Fruit fly (Drosophila melanogaster) whole organism, embryonic: ENCODE data around the gene msb1l.

Source experiments
- CG10267 ChIP-seq: fragments of 200-800 bp; sonication (Bioruptor generic); optimal IDR thresholded peaks from 2 replicates; lab custom pipeline; 2018; ENCODE audit warnings: missing biosample characterization, mild to moderate bottlenecking, missing genetic modification characterization, moderate library complexity
- CG10462 ChIP-seq: fragments of 200-800 bp; sonication (Bioruptor generic); optimal IDR thresholded peaks from 2 replicates; lab custom pipeline; 2016; ENCODE audit warnings: missing biosample characterization, missing genetic modification characterization
- CG10959 ChIP-seq: fragments of 200-800 bp; sonication (Bioruptor generic); IDR thresholded peaks from 2 replicates; pipeline ENCODE4 v1.3.6; 2022; ENCODE audit warnings: missing biosample characterization, missing genetic modification characterization
- CG10979 ChIP-seq: fragments of 200-800 bp; sonication (Bioruptor generic); optimal IDR thresholded peaks from 2 replicates; lab custom pipeline; 2018; ENCODE audit warnings: missing biosample characterization, mild to moderate bottlenecking, missing genetic modification characterization, moderate library complexity
- CG14860 ChIP-seq: fragments of 200-800 bp; sonication (Bioruptor generic); IDR thresholded peaks from 3 replicates; pipeline ENCODE4 v1.3.6; 2022; ENCODE audit warnings: missing biosample characterization, missing genetic modification characterization; ENCODE audit not compliant: partially characterized antibody
- CG17328 ChIP-seq: fragments of 200-800 bp; sonication (Bioruptor generic); IDR thresholded peaks from 2 replicates; pipeline ENCODE4 v1.3.6; 2022; ENCODE audit warnings: missing biosample characterization, missing genetic modification characterization
- CG17359 ChIP-seq: fragments of 200-800 bp; sonication (Bioruptor generic); optimal IDR thresholded peaks from 3 replicates; lab custom pipeline; 2018; ENCODE audit warnings: missing biosample characterization, mild to moderate bottlenecking, missing genetic modification characterization, moderate library complexity
- CG2129 ChIP-seq: fragments of 200-800 bp; sonication (Bioruptor generic); IDR thresholded peaks from 2 replicates; pipeline ENCODE4 v1.3.6; 2022; ENCODE audit warnings: missing biosample characterization, missing genetic modification characterization; ENCODE audit not compliant: partially characterized antibody
- CG3163 ChIP-seq: fragments of 200-800 bp; sonication (Bioruptor generic); optimal IDR thresholded peaks from 3 replicates; lab custom pipeline; 2016; ENCODE audit warnings: missing biosample characterization, missing genetic modification characterization
- CG32767 ChIP-seq: fragments of 200-800 bp; sonication (Bioruptor generic); IDR thresholded peaks from 2 replicates; pipeline ENCODE4 v1.3.6; 2022; ENCODE audit warnings: missing biosample characterization, missing genetic modification characterization
- CG34224 ChIP-seq: fragments of 200-800 bp; sonication (Bioruptor generic); IDR thresholded peaks from 3 replicates; pipeline ENCODE4 v1.3.6; 2022; ENCODE audit warnings: missing biosample characterization, missing genetic modification characterization; ENCODE audit not compliant: partially characterized antibody
- CG43689 ChIP-seq: fragments of 200-800 bp; sonication (Bioruptor generic); IDR thresholded peaks from 2 replicates; pipeline ENCODE4 v1.3.6; 2022; ENCODE audit warnings: missing biosample characterization, missing genetic modification characterization
- CG5245 ChIP-seq: fragments of 200-800 bp; sonication (Bioruptor generic); optimal IDR thresholded peaks from 3 replicates; lab custom pipeline; 2016; ENCODE audit warnings: missing biosample characterization, missing genetic modification characterization
- CG8089 ChIP-seq: fragments of 200-800 bp; sonication (Bioruptor generic); optimal IDR thresholded peaks from 3 replicates; lab custom pipeline; 2016; ENCODE audit warnings: missing biosample characterization, missing genetic modification characterization
- CG9437 ChIP-seq: fragments of 200-800 bp; sonication (Bioruptor generic); optimal IDR thresholded peaks from 2 replicates; lab custom pipeline; 2018; ENCODE audit warnings: missing biosample characterization, mild to moderate bottlenecking, missing genetic modification characterization
- Chrac-16 ChIP-seq: fragments of 200-800 bp; sonication (Bioruptor generic); optimal IDR thresholded peaks from 3 replicates; lab custom pipeline; 2016; ENCODE audit warnings: missing biosample characterization, missing genetic modification characterization
- Dip3 ChIP-seq: fragments of 200-800 bp; sonication (Bioruptor generic); optimal IDR thresholded peaks from 3 replicates; lab custom pipeline; 2016; ENCODE audit warnings: missing biosample characterization, missing genetic modification characterization
- Dll ChIP-seq: fragments of 200-800 bp; sonication (Bioruptor generic); IDR thresholded peaks from 4 replicates; pipeline ENCODE4 v1.3.6; 2022; ENCODE audit warnings: missing biosample characterization, missing genetic modification characterization; ENCODE audit not compliant: partially characterized antibody
- GATAe ChIP-seq: fragments of 200-800 bp; sonication (Bioruptor generic); conservative IDR thresholded peaks from 2 replicates; pipeline ENCODE4 v1.3.6; 2022; ENCODE audit warnings: missing biosample characterization, missing genetic modification characterization
- HLH4C ChIP-seq: fragments of 200-800 bp; sonication (Bioruptor generic); IDR thresholded peaks from 3 replicates; pipeline ENCODE4 v1.3.6; 2022; ENCODE audit warnings: missing biosample characterization, missing genetic modification characterization; ENCODE audit not compliant: partially characterized antibody
- HLHmδ ChIP-seq: fragments of 200-800 bp; sonication (Bioruptor generic); optimal IDR thresholded peaks from 2 replicates; lab custom pipeline; 2018; ENCODE audit warnings: missing biosample characterization, mild to moderate bottlenecking, missing genetic modification characterization, moderate library complexity
- Hand ChIP-seq: fragments of 200-800 bp; sonication (Bioruptor generic); optimal IDR thresholded peaks from 2 replicates; lab custom pipeline; 2017; ENCODE audit warnings: mild to moderate bottlenecking, missing biosample characterization, missing genetic modification reagents, missing genetic modification characterization
- HmgD ChIP-seq: fragments of 200-800 bp; sonication (Bioruptor generic); optimal IDR thresholded peaks from 3 replicates; lab custom pipeline; 2016; ENCODE audit warnings: missing biosample characterization, missing genetic modification characterization
- Hmx ChIP-seq: fragments of 200-800 bp; sonication (Bioruptor generic); optimal IDR thresholded peaks from 2 replicates; lab custom pipeline; 2016; ENCODE audit warnings: missing biosample characterization, missing genetic modification characterization
- Kr ChIP-seq: fragments of 200-800 bp; sonication (Bioruptor generic); optimal IDR thresholded peaks from 2 replicates; lab custom pipeline; 2017; ENCODE audit warnings: missing biosample characterization, mild to moderate bottlenecking, missing genetic modification characterization
- Lhr ChIP-seq: fragments of 200-800 bp; sonication (Bioruptor generic); optimal IDR thresholded peaks from 3 replicates; lab custom pipeline; 2017; ENCODE audit warnings: mild to moderate bottlenecking, missing biosample characterization, missing genetic modification reagents, missing genetic modification characterization
- Mad ChIP-seq: fragments of 200-800 bp; sonication (Bioruptor generic); optimal IDR thresholded peaks from 2 replicates; lab custom pipeline; 2016; ENCODE audit warnings: missing biosample characterization, missing genetic modification characterization
- Pdp1 ChIP-seq, 2 experiments: fragments of 200-800 bp; sonication (Bioruptor generic); optimal IDR thresholded peaks; 3 replicates each; lab custom pipeline; 2016; ENCODE audit warnings: missing biosample characterization in 2 of 2, missing genetic modification characterization in 2 of 2, mild to moderate bottlenecking in 1 of 2, moderate library complexity in 1 of 2
- Rfx ChIP-seq: fragments of 200-800 bp; sonication (Bioruptor generic); IDR thresholded peaks from 2 replicates; pipeline ENCODE4 v1.3.6; 2022; ENCODE audit warnings: missing biosample characterization, missing genetic modification characterization
- abd-A ChIP-seq: fragments of 200-800 bp; sonication (Bioruptor generic); optimal IDR thresholded peaks from 3 replicates; lab custom pipeline; 2019; ENCODE audit warnings: missing biosample characterization, mild to moderate bottlenecking, missing genetic modification characterization, moderate library complexity
- bbx ChIP-seq: fragments of 200-800 bp; sonication (Bioruptor generic); IDR thresholded peaks from 2 replicates; pipeline ENCODE4 v1.3.6; 2022; ENCODE audit warnings: missing biosample characterization, missing genetic modification characterization; ENCODE audit not compliant: partially characterized antibody
- dm ChIP-seq: fragments of 200-800 bp; sonication (Bioruptor generic); optimal IDR thresholded peaks from 3 replicates; lab custom pipeline; 2016; ENCODE audit warnings: missing biosample characterization, missing genetic modification characterization
- fd102C ChIP-seq: fragments of 200-800 bp; sonication (Bioruptor generic); optimal IDR thresholded peaks from 2 replicates; lab custom pipeline; 2018; ENCODE audit warnings: missing biosample characterization, mild to moderate bottlenecking, missing genetic modification characterization, moderate library complexity
- gcm ChIP-seq: fragments of 200-800 bp; sonication (Bioruptor generic); optimal IDR thresholded peaks from 2 replicates; lab custom pipeline; 2019; ENCODE audit warnings: missing biosample characterization, mild to moderate bottlenecking, missing genetic modification characterization, moderate library complexity
- grau ChIP-seq: fragments of 200-800 bp; optimal IDR thresholded peaks from 3 replicates; lab custom pipeline; 2019; ENCODE audit warnings: missing biosample characterization, mild to moderate bottlenecking, missing genetic modification characterization, moderate library complexity
- h ChIP-seq: fragments of >200 bp; optimal IDR thresholded peaks from 2 replicates; lab custom pipeline; 2017
- hkb ChIP-seq, 2 experiments: fragments of 200-800 bp in 1 of 2; fragments of >200 bp in 1 of 2; sonication (Bioruptor generic) in 1 of 2; IDR thresholded peaks in 1 of 2; optimal IDR thresholded peaks in 1 of 2; 2 replicates each; pipeline versions ENCODE4 v1.3.6 to Lab custom; 2017 to 2022; ENCODE audit warnings: missing biosample characterization in 1 of 2, missing genetic modification characterization in 1 of 2
- knrl ChIP-seq: fragments of 200-800 bp; sonication (Bioruptor generic); IDR thresholded peaks from 3 replicates; pipeline ENCODE4 v1.3.6; 2022; ENCODE audit warnings: missing biosample characterization, missing genetic modification characterization; ENCODE audit not compliant: partially characterized antibody
- mirr ChIP-seq: fragments of 200-800 bp; sonication (Bioruptor generic); optimal IDR thresholded peaks from 3 replicates; lab custom pipeline; 2018; ENCODE audit warnings: missing biosample characterization, mild to moderate bottlenecking, missing genetic modification characterization
- nmo ChIP-seq: fragments of 200-800 bp; sonication (Bioruptor generic); optimal IDR thresholded peaks from 2 replicates; lab custom pipeline; 2018; ENCODE audit warnings: missing biosample characterization, mild to moderate bottlenecking, missing genetic modification characterization, moderate library complexity
- pan ChIP-seq, 4 experiments: fragments of >200 bp in 3 of 4; fragments of 200-800 bp in 1 of 4; sonication (Bioruptor generic) in 1 of 4; optimal IDR thresholded peaks in 3 of 4; IDR thresholded peaks in 1 of 4; 2 replicates each; pipeline versions ENCODE4 v1.3.6 to Lab custom; 2017 to 2022; ENCODE audit warnings: missing biosample characterization in 2 of 4, missing genetic modification characterization in 2 of 4, mixed read lengths in 1 of 4
- pros ChIP-seq: fragments of 200-800 bp; sonication (Bioruptor generic); optimal IDR thresholded peaks from 3 replicates; lab custom pipeline; 2019; ENCODE audit warnings: missing biosample characterization, mild to moderate bottlenecking, missing genetic modification characterization, moderate library complexity
- sim ChIP-seq: fragments of 200-800 bp; sonication (Bioruptor generic); IDR thresholded peaks from 2 replicates; pipeline ENCODE4 v1.3.6; 2022; ENCODE audit warnings: missing biosample characterization, missing genetic modification characterization
- sna ChIP-seq: fragments of 200-800 bp; sonication (Bioruptor generic); IDR thresholded peaks from 2 replicates; pipeline ENCODE4 v1.3.6; 2022; ENCODE audit warnings: missing biosample characterization, missing genetic modification characterization; ENCODE audit not compliant: partially characterized antibody
- stc ChIP-seq: fragments of 200-800 bp; sonication (Bioruptor generic); IDR thresholded peaks from 2 replicates; pipeline ENCODE4 v1.3.6; 2022; ENCODE audit warnings: missing biosample characterization, missing genetic modification characterization
- tio ChIP-seq: fragments of 200-800 bp; sonication (Bioruptor generic); optimal IDR thresholded peaks from 2 replicates; lab custom pipeline; 2017; ENCODE audit warnings: missing biosample characterization, missing genetic modification characterization, inconsistent platforms
- tup ChIP-seq: fragments of 200-800 bp; sonication (Bioruptor generic); optimal IDR thresholded peaks from 2 replicates; lab custom pipeline; 2016; ENCODE audit warnings: missing biosample characterization, mild to moderate bottlenecking, missing genetic modification characterization, moderate library complexity
- vnd ChIP-seq: fragments of 200-800 bp; sonication (Bioruptor generic); IDR thresholded peaks from 3 replicates; pipeline ENCODE4 v1.3.6; 2022; ENCODE audit warnings: missing biosample characterization, missing genetic modification characterization; ENCODE audit not compliant: partially characterized antibody

Gene msb1l

dm6 chr2L:19542268-19542773 is 35.2 kb upstream of the msb1l start:
- no peak for TF ChIP-seq Lhr (GFP tag; lab: Kevin White, UChicago)
- peak; percentile 1 for TF ChIP-seq dm (GFP tag; lab: Kevin White, UChicago)
- peak; percentile 84 for TF ChIP-seq abd-A (tag; lab: Kevin White, UChicago)
- no peak for TF ChIP-seq tup (GFP tag; lab: Kevin White, UChicago)
- TF ChIP-seq h: no peak
- TF ChIP-seq Dip3 (GFP tag; lab: Kevin White, UChicago): no peak
- TF ChIP-seq CG17328: no peak
- TF ChIP-seq CG34224 (GFP tag; lab: Robert Waterston, UW): peak; percentile 96
- no peak for TF ChIP-seq Kr
- TF ChIP-seq hkb (optimal IDR thresholded peaks at IDR 0.05; lab: Kevin White, UChicago): no peak
- no peak for TF ChIP-seq hkb (GFP tag; IDR thresholded peaks at IDR 0.05; lab: Robert Waterston, UW)
- TF ChIP-seq HmgD (GFP tag; lab: Kevin White, UChicago): peak; percentile 38
- no peak for TF ChIP-seq CG8089 (GFP tag; lab: Kevin White, UChicago)
- 0 out of 2 replicates have a peak, but pooled peaks have one; percentile 15 for TF ChIP-seq CG32767 (GFP tag; lab: Robert Waterston, UW)
- TF ChIP-seq sim (GFP tag; lab: Robert Waterston, UW): no peak
- TF ChIP-seq stc (GFP tag; lab: Robert Waterston, UW): no peak
- TF ChIP-seq tio (GFP tag; lab: Kevin White, UChicago): no peak
- TF ChIP-seq HLH4C: peak; percentile 95
- peak; percentile 91 for TF ChIP-seq CG14860 (GFP tag; lab: Robert Waterston, UW)
- no peak for TF ChIP-seq CG3163 (GFP tag; lab: Kevin White, UChicago)
- no peak for TF ChIP-seq gcm (GFP tag; lab: Kevin White, UChicago)
- peak; percentile 62 for TF ChIP-seq CG2129 (GFP tag; lab: Robert Waterston, UW)
- TF ChIP-seq sna (GFP tag; lab: Robert Waterston, UW): peak; percentile 90
- TF ChIP-seq pan (optimal IDR thresholded peaks at IDR 0.05; lab: Kevin White, UChicago): no peak
- no peak for TF ChIP-seq pan (GFP tag; optimal IDR thresholded peaks at IDR 0.05 in 1 of 2, IDR thresholded peaks at IDR 0.05 in 1 of 2)
- TF ChIP-seq Hmx (GFP tag; lab: Kevin White, UChicago): no peak
- peak in 1 of 2 experiments; percentile 26 for TF ChIP-seq Pdp1 (GFP tag; optimal IDR thresholded peaks at IDR 0.05; lab: Kevin White, UChicago)
- TF ChIP-seq Chrac-16 (GFP tag; lab: Kevin White, UChicago): no peak
- TF ChIP-seq CG10462 (GFP tag; lab: Kevin White, UChicago): no peak
- peak; percentile 19 for TF ChIP-seq nmo (GFP tag; lab: Kevin White, UChicago)
- peak; percentile 90 for TF ChIP-seq Dll (GFP tag; lab: Robert Waterston, UW)
- TF ChIP-seq CG5245 (GFP tag; lab: Kevin White, UChicago): no peak
- TF ChIP-seq CG10959 (GFP tag; lab: Robert Waterston, UW): no peak
- no peak for TF ChIP-seq CG17359 (tag; lab: Kevin White, UChicago)
- no peak for TF ChIP-seq mirr (GFP tag; lab: Kevin White, UChicago)
- TF ChIP-seq fd102C (GFP tag; lab: Kevin White, UChicago): no peak
- TF ChIP-seq CG43689 (GFP tag; lab: Robert Waterston, UW): no peak
- TF ChIP-seq CG10979: no peak
- no peak for TF ChIP-seq CG9437 (GFP tag; lab: Kevin White, UChicago)
- TF ChIP-seq vnd (GFP tag; lab: Robert Waterston, UW): peak; percentile 91
- no peak for TF ChIP-seq Hand (GFP tag; lab: Kevin White, UChicago)
- no peak for TF ChIP-seq HLHmδ (GFP tag; lab: Kevin White, UChicago)
- peak; percentile 77 for TF ChIP-seq knrl
- TF ChIP-seq GATAe (GFP tag; lab: Robert Waterston, UW): no peak
- peak; percentile 6 for TF ChIP-seq grau (tag; lab: Kevin White, UChicago)
- TF ChIP-seq Mad (GFP tag; lab: Kevin White, UChicago): no peak
- TF ChIP-seq Rfx (GFP tag; lab: Robert Waterston, UW): 0 out of 2 replicates have a peak, but pooled peaks have one; percentile 7
- TF ChIP-seq CG10267 (tag; lab: Kevin White, UChicago): peak; percentile 46
- TF ChIP-seq bbx (GFP tag; lab: Robert Waterston, UW): peak; percentile 88
- no peak for TF ChIP-seq pros (GFP tag; lab: Kevin White, UChicago)
